Worm (Caenorhabditis elegans): ENCODE results near the gene slc-30A9.
"Not testable (repeated sequence)": the region's sequence is repeated elsewhere in the genome, so short reads cannot be mapped to it uniquely, and the experiment has no call there.

slc-30A9 gene

DNA sequence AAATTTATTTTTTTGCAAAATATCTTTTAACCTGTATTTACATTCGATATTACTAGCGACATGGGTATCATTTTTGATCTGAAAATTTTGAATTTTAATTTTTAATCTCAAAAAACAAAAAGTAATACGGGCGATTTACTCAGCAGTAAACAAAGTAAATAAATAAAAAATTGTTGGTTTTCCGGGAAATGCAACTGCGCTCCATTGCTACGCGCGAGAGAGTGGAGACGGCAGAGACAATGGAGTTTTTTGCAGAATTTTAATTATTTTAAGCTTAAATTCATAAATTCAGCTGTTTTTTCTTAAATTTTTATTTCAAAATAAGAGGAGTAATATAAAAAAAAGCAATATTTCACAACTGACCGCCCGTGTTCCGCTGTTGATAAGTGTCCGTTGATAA is at the start of gene slc-30A9:
Gene slc-30A9 (minus strand): TSS at position 78 of the 400 bp plus-strand sequence.
- no peak for TF ChIP-seq unc-62 (GFP tag; optimal IDR thresholded peaks at IDR 0.05)

DNA sequence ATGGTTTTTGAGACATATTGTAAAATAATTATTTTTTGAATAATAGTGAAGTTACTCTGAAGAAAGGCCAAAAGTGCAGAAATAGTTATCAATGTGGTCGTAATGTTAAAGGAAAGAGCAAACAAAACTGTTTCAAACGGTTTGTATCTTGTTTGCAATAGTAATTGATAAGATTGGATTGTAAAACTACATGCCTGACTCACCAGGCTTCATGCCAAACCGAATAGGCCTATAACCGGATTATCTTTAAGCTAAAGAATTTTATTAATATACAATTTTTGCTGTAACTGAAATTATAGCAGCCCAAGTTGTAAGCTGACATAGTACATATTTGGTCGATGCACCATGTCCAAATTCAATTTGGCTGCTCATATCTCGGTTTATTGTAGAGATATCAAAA is 47.9 kb upstream of the slc-30A9 start, which contains the start of gene Y71H2AM.14:
Gene Y71H2AM.14 (minus strand): TSS at position 101 of the 400 bp plus-strand sequence.
- TF ChIP-seq unc-62 (GFP tag; optimal IDR thresholded peaks at IDR 0.05) = no peak

DNA sequence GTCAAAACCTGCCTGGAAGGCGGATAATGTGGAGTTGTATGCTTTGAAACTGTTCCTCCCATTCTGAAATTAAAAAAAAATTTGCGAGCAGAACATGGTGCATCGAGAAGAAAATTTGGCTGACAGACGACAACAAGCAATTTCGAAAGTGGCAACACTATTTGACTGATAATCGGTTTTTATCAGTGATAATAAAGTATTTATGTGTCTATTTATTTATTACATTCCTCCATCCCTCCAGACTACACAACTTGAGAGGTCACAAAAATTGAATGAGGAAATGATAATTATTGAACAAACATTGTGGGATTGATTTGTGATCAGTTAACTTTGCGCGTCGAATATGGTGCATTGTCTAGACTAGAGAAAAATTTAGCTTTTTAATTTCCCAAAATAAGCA is 40.9 kb upstream of the slc-30A9 start, which contains the start of gene cest-25:
Gene cest-25 (minus strand): TSS at position 63 of the 400 bp plus-strand sequence.
- TF ChIP-seq unc-62 (GFP tag; optimal IDR thresholded peaks at IDR 0.05) = no peak

DNA sequence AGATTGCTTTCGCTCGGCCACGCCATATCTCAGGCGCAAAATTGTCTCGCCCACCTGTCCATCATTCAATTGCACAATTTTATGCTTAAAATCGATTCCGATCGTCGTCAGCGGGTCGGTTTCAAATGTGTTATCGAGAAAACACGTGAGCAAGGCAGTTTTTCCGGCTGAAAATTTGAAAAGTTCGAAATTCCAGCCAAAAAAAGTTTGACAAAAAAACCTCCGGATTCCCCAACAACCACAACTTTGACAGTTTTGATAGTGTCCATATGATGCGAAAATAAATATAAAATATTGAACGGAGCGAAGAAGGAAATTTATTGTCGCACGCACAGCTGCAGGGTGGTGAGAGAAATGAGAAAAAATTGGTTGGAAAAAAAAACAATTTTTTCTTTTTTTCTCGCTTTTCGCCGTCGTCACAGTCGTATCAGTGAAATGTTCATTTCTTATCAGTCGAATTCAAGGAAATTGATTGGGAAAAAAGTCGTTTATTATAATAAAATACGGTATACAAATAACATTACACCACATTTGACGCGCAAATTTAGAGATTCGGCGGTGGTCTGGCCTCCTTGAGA is 35.1 kb upstream of the slc-30A9 start, which contains the start of gene Y71H2AM.12:
Gene Y71H2AM.12 (minus strand): TSS at position 486 of the 578 bp plus-strand sequence.
- TF ChIP-seq unc-62 (GFP tag; optimal IDR thresholded peaks at IDR 0.05) = no peak

DNA sequence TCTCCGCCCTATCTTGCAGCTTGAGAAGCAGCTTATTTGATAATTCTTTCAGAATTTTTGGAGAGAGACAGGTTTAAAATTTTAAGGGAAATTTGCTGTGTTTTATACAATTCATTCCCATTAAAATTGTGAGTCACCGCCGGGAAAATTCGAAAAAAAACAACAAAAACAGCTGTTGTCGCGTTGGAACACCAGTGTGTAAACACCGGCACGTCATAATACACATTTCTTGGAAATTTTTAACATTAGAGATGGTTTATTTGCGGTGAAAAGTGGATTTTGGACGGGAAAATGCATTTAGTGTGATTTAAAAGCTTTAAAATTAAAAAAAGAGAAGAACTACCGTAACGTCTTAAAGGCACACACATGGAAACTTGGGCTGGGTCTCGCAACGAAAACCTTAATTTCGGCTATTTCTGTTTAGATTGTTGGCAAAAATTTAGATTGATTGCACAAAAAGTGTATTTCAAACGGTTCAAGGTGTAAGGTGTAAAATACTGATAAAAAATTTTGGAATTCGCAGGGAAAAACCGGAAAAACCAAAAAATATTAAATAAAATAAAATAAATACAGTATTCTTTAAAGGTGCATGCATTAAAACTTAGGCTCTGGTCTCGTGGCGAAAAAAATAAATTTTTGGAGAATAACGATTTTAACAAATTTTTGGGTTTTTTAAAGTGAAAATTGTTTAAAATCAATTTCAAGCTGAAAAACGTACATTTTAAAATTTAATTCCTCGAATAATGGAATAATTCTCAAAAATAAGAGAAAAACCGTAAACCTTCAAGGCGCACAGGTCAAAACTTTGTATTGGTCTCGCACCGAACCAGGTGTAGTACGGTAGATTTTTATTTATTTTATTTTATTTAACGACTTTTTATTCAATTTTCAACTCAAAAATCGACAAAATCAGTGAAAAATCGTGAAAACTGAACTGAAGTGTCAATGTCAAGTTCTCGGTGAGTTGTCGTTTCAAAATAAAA is 26.9 kb upstream of the slc-30A9 start, which contains the start of gene cosa-1:
Gene cosa-1 (plus strand): TSS at position 896 of the 983 bp plus-strand sequence.
- TF ChIP-seq unc-62 (GFP tag; optimal IDR thresholded peaks at IDR 0.05) = no peak

DNA sequence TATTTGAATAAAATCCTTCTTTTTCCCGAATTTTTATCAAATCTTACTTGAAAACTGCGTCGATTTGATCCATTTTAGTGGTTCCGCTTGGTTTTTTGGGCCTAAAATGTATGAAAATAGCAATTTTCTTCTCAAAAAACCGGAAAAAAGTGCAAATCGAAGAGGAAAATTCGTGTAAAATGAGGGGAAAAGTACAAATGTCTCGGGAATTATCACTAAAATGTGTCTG is 26.3 kb upstream of the slc-30A9 start, which contains the start of gene Y71H2AM.11:
Gene Y71H2AM.11 (minus strand): TSS at position 101 of the 229 bp plus-strand sequence.
- TF ChIP-seq unc-62 (GFP tag; optimal IDR thresholded peaks at IDR 0.05) = no peak

DNA sequence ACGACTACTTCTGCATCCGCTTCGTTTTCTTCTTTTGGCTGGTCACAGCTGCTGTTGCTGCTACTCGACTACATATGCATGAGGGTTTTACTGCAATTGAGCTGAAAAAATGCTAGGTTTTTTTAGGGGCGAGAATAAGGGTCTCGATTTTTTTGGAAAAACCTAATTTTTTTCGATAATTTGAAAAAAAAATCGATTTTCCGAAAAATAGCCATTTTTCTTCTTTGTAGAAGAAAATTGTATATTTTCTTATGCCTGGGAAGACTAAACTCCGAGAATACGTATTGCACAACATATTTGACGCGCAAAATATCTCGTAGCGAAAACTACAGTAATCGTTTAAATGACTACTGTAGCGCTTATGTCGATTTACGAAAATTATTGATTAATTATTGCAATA is 17.9 kb upstream of the slc-30A9 start, which contains the start of gene tmem-132:
Gene tmem-132 (minus strand): TSS at position 101 of the 400 bp plus-strand sequence.
- no peak for TF ChIP-seq unc-62 (GFP tag; optimal IDR thresholded peaks at IDR 0.05)

DNA sequence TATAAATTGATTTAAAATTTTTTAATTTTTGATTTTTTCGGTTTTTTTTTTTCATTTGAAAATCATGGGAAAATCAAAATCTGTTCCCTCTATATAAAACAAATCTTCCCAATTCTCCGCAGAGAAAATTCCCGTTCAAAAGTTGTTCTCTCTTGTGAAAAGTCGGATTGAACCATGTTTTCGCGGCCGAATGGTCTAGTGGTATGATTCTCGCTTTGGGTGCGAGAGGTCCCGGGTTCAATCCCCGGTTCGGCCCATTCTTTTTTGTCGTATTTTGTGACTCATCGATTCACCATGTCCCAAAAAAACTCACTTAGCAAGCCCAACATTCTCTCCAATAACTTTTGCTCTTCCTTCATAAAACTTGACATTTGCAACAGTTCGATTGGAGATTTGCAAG is 12.9 kb upstream of the slc-30A9 start:
- TF ChIP-seq unc-62 (GFP tag; optimal IDR thresholded peaks at IDR 0.05) = no peak

DNA sequence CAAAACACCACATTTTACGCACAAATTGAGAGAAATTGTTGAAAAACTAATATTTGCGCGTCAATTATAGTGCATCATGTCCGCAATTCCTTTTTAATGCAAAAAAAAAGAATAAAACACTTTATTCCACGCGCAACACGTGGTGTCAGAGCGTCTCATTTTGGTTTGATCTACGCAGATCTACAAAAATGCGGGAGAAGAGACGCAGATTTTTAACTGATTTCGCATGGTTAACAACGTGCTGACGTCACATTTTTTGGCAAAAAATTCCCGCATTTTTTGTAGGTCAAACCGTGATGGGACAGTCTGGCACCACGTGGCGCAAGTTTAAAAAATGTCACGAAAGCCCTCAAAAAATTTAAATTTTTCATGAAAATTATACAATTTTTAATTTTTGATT is 11.6 kb upstream of the slc-30A9 start:
- TF ChIP-seq unc-62 (GFP tag; optimal IDR thresholded peaks at IDR 0.05) = no peak

DNA sequence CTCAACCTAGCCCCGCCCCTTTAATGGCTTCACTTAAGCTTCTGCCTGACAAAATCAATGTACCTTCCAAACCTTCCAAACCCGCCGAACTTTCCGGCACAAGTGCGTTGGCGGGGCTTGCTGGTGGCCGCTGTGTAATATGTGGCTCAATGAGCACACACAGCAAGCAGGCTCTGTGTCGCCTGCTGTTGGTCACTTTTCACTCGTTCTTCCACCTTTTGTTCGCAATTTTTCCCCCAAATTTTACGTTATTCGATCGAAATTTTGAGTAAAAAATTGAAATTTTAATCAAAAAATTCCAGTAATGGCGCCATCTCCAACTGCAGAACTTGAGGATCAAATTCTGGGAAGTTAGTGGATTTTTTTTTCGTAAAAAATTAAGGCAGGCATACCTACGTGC is 2.0 kb upstream of the slc-30A9 start, which contains the start of gene set-27:
Gene set-27 (plus strand): TSS at position 301 of the 400 bp plus-strand sequence.
- no peak for TF ChIP-seq unc-62 (GFP tag; optimal IDR thresholded peaks at IDR 0.05)

DNA sequence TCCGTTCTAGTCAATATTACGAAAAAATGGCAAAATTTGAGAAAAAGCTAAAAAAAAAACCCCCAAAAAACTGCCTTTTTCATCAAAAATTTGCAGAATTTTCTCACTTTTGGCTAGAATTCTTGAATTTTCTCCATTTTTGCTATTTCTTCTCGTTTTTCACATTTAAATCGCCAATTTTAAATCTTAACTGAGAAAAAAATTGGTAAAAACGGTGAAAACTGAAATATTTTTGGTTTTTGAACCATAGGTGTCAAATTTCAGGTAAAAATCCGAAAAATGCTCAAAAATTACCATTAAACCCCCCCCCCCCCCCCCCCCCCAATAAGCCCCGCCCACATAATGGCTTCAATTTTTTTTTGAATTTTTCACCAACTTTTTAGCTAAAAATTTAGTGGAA is 746 bp upstream of the slc-30A9 start, which contains the start of gene cox-6B:
Gene cox-6B (plus strand): TSS at position 301 of the 400 bp plus-strand sequence.
- TF ChIP-seq unc-62 (GFP tag; optimal IDR thresholded peaks at IDR 0.05) = not testable (repeated sequence)

DNA sequence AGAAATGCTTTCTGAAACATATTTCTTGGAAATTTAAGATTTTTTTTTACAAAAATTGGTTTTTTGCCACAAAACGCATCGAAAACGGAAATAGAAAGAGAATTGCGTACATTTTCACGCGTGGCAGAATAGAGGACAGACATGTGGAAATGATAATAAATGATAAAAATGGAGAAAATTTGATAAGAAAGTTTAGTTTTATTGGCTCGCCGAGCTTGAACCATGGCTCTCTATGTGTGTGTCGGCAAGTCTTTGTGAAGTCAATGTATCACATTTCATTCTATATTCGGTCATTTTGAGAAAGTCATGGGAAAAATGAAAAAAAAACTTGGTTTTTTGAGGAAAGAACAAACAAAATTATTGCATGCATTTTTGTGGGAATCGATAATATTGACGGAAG is 11.2 kb downstream of the slc-30A9 start:
- no peak for TF ChIP-seq unc-62 (GFP tag; optimal IDR thresholded peaks at IDR 0.05)

DNA sequence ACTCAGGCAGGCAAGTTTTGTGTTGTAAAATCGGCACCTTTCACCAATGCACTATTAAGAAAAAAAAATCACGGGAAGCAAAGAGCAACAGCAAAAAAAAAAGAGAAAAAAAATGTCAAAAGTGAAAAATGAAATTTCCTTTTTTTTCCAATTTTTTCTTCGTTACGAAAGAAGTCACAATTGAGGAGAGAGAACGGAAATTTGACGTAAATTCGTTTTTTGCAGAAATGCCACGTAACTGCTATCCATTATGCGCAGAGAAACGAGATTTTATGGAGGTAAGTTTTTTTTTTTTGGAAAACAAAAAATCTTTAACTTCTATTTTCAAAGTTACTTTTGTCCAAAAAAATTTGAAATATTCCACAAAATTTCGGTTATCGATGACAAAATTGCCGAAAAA is 12.0 kb downstream of the slc-30A9 start:
- TF ChIP-seq unc-62 (GFP tag; optimal IDR thresholded peaks at IDR 0.05) = no peak

DNA sequence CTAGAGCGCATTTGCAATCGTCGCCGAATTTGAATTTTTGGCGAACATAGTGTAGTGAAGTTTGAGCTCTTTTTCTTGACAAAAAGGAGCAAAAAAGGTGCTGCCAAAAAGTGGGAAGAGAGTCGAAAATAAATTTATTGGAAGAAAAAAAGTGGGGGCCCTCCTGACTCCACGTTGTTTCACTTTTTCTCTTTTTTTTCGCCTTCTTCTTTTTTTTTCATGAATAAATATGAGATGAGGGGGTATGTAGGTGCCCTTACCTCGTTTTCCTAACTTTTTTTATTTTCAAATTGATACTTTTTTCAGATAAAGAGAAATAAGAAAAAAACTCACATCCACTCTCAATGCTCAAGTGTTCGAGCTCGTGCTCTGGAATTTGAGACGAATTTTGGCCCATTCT is 12.6 kb downstream of the slc-30A9 start, which contains the start of the genes Y71H2AL.2, Y71H2AL.4 and pbo-1:
Gene Y71H2AL.2 (plus strand): TSS at position 301 of the 400 bp plus-strand sequence.
Gene Y71H2AL.4 (plus strand): TSS at position 345 of the 400 bp plus-strand sequence.
Gene pbo-1 (minus strand): TSS at position 400 of the 400 bp plus-strand sequence.
- TF ChIP-seq unc-62 (GFP tag; optimal IDR thresholded peaks at IDR 0.05) = no peak

DNA sequence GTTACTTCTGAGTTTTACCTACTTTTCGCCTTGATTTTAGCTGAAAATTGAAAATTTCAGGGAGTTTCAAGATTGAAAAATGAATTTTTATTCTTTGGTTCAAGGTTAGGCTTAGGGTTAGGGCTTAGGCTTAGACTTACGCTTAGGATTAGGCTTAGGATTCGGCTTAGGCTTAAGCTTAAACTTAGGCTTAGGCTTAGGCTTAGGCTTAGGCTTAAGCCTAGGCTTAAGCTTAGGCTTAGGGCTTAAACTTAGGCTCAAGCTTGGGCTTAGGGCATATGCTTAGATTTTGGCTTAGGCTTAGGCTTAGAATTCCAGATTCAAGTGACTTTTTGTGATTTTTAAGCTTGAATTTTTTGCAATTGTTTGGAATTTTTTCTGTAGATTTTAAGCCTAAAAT is 15.2 kb downstream of the slc-30A9 start:
- no peak for TF ChIP-seq unc-62 (GFP tag; optimal IDR thresholded peaks at IDR 0.05)

DNA sequence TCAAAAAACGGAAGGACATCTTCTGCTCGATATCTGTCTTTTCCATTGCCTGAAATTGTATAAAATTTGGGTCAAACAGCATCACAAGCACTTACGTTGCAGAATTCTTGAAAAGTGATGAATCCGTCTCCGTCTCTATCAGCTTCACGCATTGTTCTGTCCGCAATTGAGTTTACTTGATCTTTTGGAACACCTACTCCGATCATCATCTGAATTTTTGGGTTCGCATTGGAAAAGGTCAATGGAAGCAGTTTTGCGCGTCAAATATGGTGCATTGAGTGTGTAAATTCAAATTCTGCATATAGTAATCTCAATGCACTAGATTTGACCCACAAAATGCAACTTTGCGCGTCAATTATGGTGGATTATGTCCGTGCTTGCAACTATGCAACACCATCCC is 17.1 kb downstream of the slc-30A9 start:
- no peak for TF ChIP-seq unc-62 (GFP tag; optimal IDR thresholded peaks at IDR 0.05)
